Worm (Caenorhabditis elegans) whole organism, L4 larva: Measurements from ENCODE around the gene srx-104.

ENCODE experiments used
- F10B5.3 ChIP-seq: sonication (generic microtip); optimal IDR thresholded peaks from 2 replicates; lab custom pipeline; 2016; ENCODE audit warnings: mild to moderate bottlenecking, missing genetic modification characterization, missing compliant biosample characterization
- F26F4.8 ChIP-seq: fragments of 200-800 bp; sonication (Bioruptor generic); conservative IDR thresholded peaks from 2 replicates; pipeline ENCODE4 v1.3.6; 2022; ENCODE audit warnings: missing genetic modification characterization, missing compliant biosample characterization
- F37D6.2 ChIP-seq: sonication (generic microtip); optimal IDR thresholded peaks from 2 replicates; lab custom pipeline; 2016; ENCODE audit warnings: mild to moderate bottlenecking, missing genetic modification characterization, missing compliant biosample characterization
- F44E2.7 ChIP-seq: fragments of 200-800 bp; sonication (Bioruptor generic); IDR thresholded peaks from 2 replicates; pipeline ENCODE4 v2.1.2; 2022; ENCODE audit warnings: missing genetic modification characterization, missing compliant biosample characterization
- Y48G9A.11 ChIP-seq: fragments of 200-800 bp; sonication (Bioruptor generic); IDR thresholded peaks from 2 replicates; pipeline ENCODE4 v1.3.6; 2022; ENCODE audit warnings: missing genetic modification reagents, missing genetic modification characterization, missing compliant biosample characterization
- Y75B8A.6 ChIP-seq: fragments of 200-800 bp; sonication (Bioruptor generic); IDR thresholded peaks from 2 replicates; pipeline ENCODE4 v1.3.6; 2022; ENCODE audit warnings: missing genetic modification reagents, missing genetic modification characterization, missing compliant biosample characterization
- ZK546.5 ChIP-seq, 2 experiments: sonication (generic microtip); optimal IDR thresholded peaks; 2 replicates each; lab custom pipeline; 2017; ENCODE audit warnings: missing biosample characterization in 2 of 2, missing genetic modification characterization in 2 of 2
- aha-1 ChIP-seq: fragments of 150-350 bp; peaks from one replicate; lab custom pipeline; 2014; ENCODE audit warnings: missing biosample characterization, missing genetic modification characterization
- arid-1 ChIP-seq: fragments of 200-800 bp; sonication (Bioruptor generic); conservative IDR thresholded peaks from 2 replicates; pipeline ENCODE4 v1.3.6; 2022; ENCODE audit warnings: missing genetic modification reagents, missing genetic modification characterization, missing compliant biosample characterization
- attf-4 ChIP-seq: sonication (generic microtip); optimal IDR thresholded peaks from 3 replicates; lab custom pipeline; 2017; ENCODE audit warnings: missing biosample characterization, missing genetic modification characterization
- ceh-20 ChIP-seq: fragments of 200-800 bp; sonication (Bioruptor generic); IDR thresholded peaks from 2 replicates; pipeline ENCODE4 v1.3.6; 2022; ENCODE audit warnings: missing genetic modification reagents, missing genetic modification characterization, missing compliant biosample characterization
- ceh-62 ChIP-seq: sonication (generic microtip); optimal IDR thresholded peaks from 2 replicates; lab custom pipeline; 2017; ENCODE audit warnings: missing biosample characterization, missing genetic modification characterization
- ctbp-1 ChIP-seq: fragments of 200-800 bp; sonication (Bioruptor generic); IDR thresholded peaks from 2 replicates; pipeline ENCODE4 v1.3.6; 2022; ENCODE audit warnings: missing genetic modification reagents, missing genetic modification characterization, missing compliant biosample characterization
- daf-12 ChIP-seq: fragments of 150-350 bp; optimal IDR thresholded peaks from 2 replicates; lab custom pipeline; 2014; ENCODE audit warnings: missing biosample characterization, missing genetic modification reagents, missing genetic modification characterization
- daf-8 ChIP-seq: fragments of 200-800 bp; sonication (Bioruptor generic); IDR thresholded peaks from 2 replicates; pipeline ENCODE4 v1.3.6; 2022; ENCODE audit warnings: missing genetic modification characterization, missing compliant biosample characterization
- dpl-1 ChIP-seq: fragments of 150-350 bp; optimal IDR thresholded peaks from 2 replicates; lab custom pipeline; 2014; ENCODE audit warnings: missing biosample characterization, missing genetic modification reagents, missing genetic modification characterization
- egl-27 ChIP-seq: sonication (generic microtip); optimal IDR thresholded peaks from 3 replicates; lab custom pipeline; 2017; ENCODE audit warnings: missing biosample characterization, missing genetic modification reagents, missing genetic modification characterization
- egl-43 ChIP-seq: fragments of 200-800 bp; sonication (Bioruptor generic); IDR thresholded peaks from 2 replicates; pipeline ENCODE4 v1.3.6; 2022; ENCODE audit warnings: missing genetic modification reagents, missing genetic modification characterization, missing compliant biosample characterization
- jun-1 ChIP-seq: fragments of 150-350 bp; optimal IDR thresholded peaks from 2 replicates; lab custom pipeline; 2014; ENCODE audit warnings: missing biosample characterization, missing genetic modification reagents, missing genetic modification characterization
- lim-7 ChIP-seq: fragments of 200-800 bp; sonication (Bioruptor generic); IDR thresholded peaks from 2 replicates; pipeline ENCODE4 v1.3.6; 2022; ENCODE audit warnings: missing genetic modification characterization, missing compliant biosample characterization
- lin-1 ChIP-seq: fragments of 200-800 bp; sonication (Bioruptor generic); IDR thresholded peaks from 2 replicates; pipeline ENCODE4 v1.3.6; 2022; ENCODE audit warnings: missing genetic modification reagents, missing genetic modification characterization, missing compliant biosample characterization
- lin-29 ChIP-seq: fragments of 200-800 bp; sonication (Bioruptor generic); IDR thresholded peaks from 2 replicates; pipeline ENCODE4 v1.3.6; 2022; ENCODE audit warnings: missing genetic modification reagents, missing genetic modification characterization, missing compliant biosample characterization
- lin-39 ChIP-seq: fragments of 150-350 bp; optimal IDR thresholded peaks from 2 replicates; lab custom pipeline; 2014; ENCODE audit warnings: missing biosample characterization, missing genetic modification reagents, missing genetic modification characterization
- lsy-2 ChIP-seq, 2 experiments: fragments of 150-350 bp in 1 of 2; sonication (generic microtip) in 1 of 2; optimal IDR thresholded peaks; 2 replicates each; lab custom pipeline; 2014 to 2017; ENCODE audit warnings: missing biosample characterization in 2 of 2, missing genetic modification characterization in 2 of 2
- nhr-111 ChIP-seq: fragments of 200-800 bp; sonication (Bioruptor generic); optimal IDR thresholded peaks from 2 replicates; lab custom pipeline; 2018; ENCODE audit warnings: mild to moderate bottlenecking, missing genetic modification characterization, missing compliant biosample characterization
- nhr-42 ChIP-seq: fragments of 200-800 bp; sonication (Bioruptor generic); IDR thresholded peaks from 2 replicates; pipeline ENCODE4 v1.3.6; 2022; ENCODE audit warnings: missing genetic modification characterization, missing compliant biosample characterization
- nhr-6 ChIP-seq: fragments of 150-350 bp; optimal IDR thresholded peaks from 2 replicates; lab custom pipeline; 2014; ENCODE audit warnings: missing biosample characterization, missing genetic modification characterization
- nhr-76 ChIP-seq: fragments of 150-350 bp; optimal IDR thresholded peaks from 2 replicates; lab custom pipeline; 2014; ENCODE audit warnings: missing biosample characterization, missing genetic modification characterization
- nhr-77 ChIP-seq: fragments of 150-350 bp; optimal IDR thresholded peaks from 2 replicates; lab custom pipeline; 2014; ENCODE audit warnings: missing biosample characterization, missing genetic modification characterization
- pha-4 ChIP-seq, 2 experiments: fragments of 150-350 bp in 1 of 2; fragments of 200-800 bp in 1 of 2; sonication (Bioruptor generic) in 1 of 2; IDR thresholded peaks in 1 of 2; optimal IDR thresholded peaks in 1 of 2; 2 replicates each; pipeline versions ENCODE4 v1.3.6 to Lab custom; 2014 to 2022; ENCODE audit warnings: missing genetic modification characterization in 2 of 2, missing genetic modification reagents in 2 of 2, missing biosample characterization in 1 of 2, missing compliant biosample characterization in 1 of 2
- pqm-1 ChIP-seq: sonication (generic microtip); optimal IDR thresholded peaks from 2 replicates; lab custom pipeline; 2017; ENCODE audit warnings: missing biosample characterization, missing genetic modification characterization
- rbr-2 ChIP-seq: sonication (generic microtip); optimal IDR thresholded peaks from 2 replicates; lab custom pipeline; 2016; ENCODE audit warnings: missing genotype, missing genetic modification characterization, missing compliant biosample characterization
- set-16 ChIP-seq: fragments of 200-800 bp; sonication (Bioruptor generic); IDR thresholded peaks from 2 replicates; pipeline ENCODE4 v1.3.6; 2022; ENCODE audit warnings: missing genetic modification reagents, missing genetic modification characterization, missing compliant biosample characterization
- snpc-1.2 ChIP-seq: fragments of 200-800 bp; sonication (Bioruptor generic); IDR thresholded peaks from 2 replicates; pipeline ENCODE4 v1.3.6; 2022; ENCODE audit warnings: missing genetic modification reagents, missing genetic modification characterization, missing compliant biosample characterization
- spr-1 ChIP-seq: sonication (generic microtip); optimal IDR thresholded peaks from 2 replicates; lab custom pipeline; 2016; ENCODE audit warnings: mild to moderate bottlenecking, missing genetic modification characterization, missing compliant biosample characterization
- spr-3 ChIP-seq: fragments of 200-800 bp; sonication (Bioruptor generic); optimal IDR thresholded peaks from 2 replicates; lab custom pipeline; 2018; ENCODE audit warnings: mild to moderate bottlenecking, missing genetic modification characterization, missing compliant biosample characterization
- unc-62 ChIP-seq, 3 experiments: fragments of 150-350 bp in 1 of 3; sonication (generic microtip); optimal IDR thresholded peaks in 2 of 3; peaks in 1 of 3; 1 replicate in 1 of 3; 2 replicates in 2 of 3; lab custom pipeline; 2014 to 2017; ENCODE audit warnings: missing biosample characterization in 3 of 3, missing genetic modification characterization in 3 of 3, missing genetic modification reagents in 3 of 3, missing genotype in 1 of 3
- vab-7 ChIP-seq: fragments of 200-800 bp; sonication (Bioruptor generic); IDR thresholded peaks from 2 replicates; pipeline ENCODE4 v1.3.6; 2022; ENCODE audit warnings: missing genetic modification reagents, missing genetic modification characterization, missing compliant biosample characterization
- ztf-7 ChIP-seq: fragments of 150-350 bp; optimal IDR thresholded peaks from 2 replicates; lab custom pipeline; 2014; ENCODE audit warnings: missing biosample characterization, missing genetic modification characterization

srx-104 gene

DNA sequence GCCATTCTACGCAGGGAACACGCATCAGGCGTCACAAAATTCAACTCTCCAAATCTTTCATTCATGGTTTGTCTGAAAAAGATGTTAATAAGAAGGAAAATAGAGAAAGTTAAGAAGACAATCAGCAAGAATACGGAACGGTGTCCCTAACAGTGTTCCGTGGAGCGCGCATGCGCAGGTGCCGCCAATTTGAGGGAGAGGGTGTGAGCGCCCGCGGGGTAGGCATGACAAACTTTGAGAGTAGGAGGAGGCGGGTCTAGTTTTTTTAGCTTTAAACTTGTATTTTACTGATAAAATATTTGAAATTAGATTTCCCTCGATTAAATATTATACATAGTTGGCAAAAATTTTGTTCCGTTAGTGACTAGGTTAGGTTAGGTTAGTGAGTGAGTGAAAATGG lies 19.1 kb downstream of the srx-104 start:
- TF ChIP-seq ztf-7 (tag; lab: Kevin White, UChicago) = no peak
- TF ChIP-seq ctbp-1 = no peak
- no peak for TF ChIP-seq lsy-2 (tag; optimal IDR thresholded peaks at IDR 0.05; lab: Kevin White, UChicago)
- no peak for TF ChIP-seq ceh-20 (GFP tag; lab: Robert Waterston, UW)
- TF ChIP-seq spr-3 (GFP tag; lab: Kevin White, UChicago) = no peak
- TF ChIP-seq F37D6.2 = no peak
- no peak for TF ChIP-seq lin-39 (tag; lab: Kevin White, UChicago)
- TF ChIP-seq lim-7 (GFP tag; lab: Robert Waterston, UW) = no peak
- no peak for TF ChIP-seq pha-4 (GFP tag; IDR thresholded peaks at IDR 0.05; lab: Robert Waterston, UW)
- no peak for TF ChIP-seq pha-4 (tag; optimal IDR thresholded peaks at IDR 0.05; lab: Kevin White, UChicago)
- no peak for TF ChIP-seq nhr-76
- no peak for TF ChIP-seq egl-27 (tag; lab: Kevin White, UChicago)
- TF ChIP-seq F44E2.7 (GFP tag; lab: Robert Waterston, UW) = no peak
- no peak for TF ChIP-seq pqm-1 (tag; lab: Kevin White, UChicago)
- no peak for TF ChIP-seq daf-12 (tag; lab: Kevin White, UChicago)
- TF ChIP-seq aha-1 (tag; lab: Kevin White, UChicago) = no peak
- no peak for TF ChIP-seq nhr-111
- TF ChIP-seq arid-1 (GFP tag; lab: Robert Waterston, UW) = no peak
- TF ChIP-seq, all 104 proteins: peak for 0

DNA sequence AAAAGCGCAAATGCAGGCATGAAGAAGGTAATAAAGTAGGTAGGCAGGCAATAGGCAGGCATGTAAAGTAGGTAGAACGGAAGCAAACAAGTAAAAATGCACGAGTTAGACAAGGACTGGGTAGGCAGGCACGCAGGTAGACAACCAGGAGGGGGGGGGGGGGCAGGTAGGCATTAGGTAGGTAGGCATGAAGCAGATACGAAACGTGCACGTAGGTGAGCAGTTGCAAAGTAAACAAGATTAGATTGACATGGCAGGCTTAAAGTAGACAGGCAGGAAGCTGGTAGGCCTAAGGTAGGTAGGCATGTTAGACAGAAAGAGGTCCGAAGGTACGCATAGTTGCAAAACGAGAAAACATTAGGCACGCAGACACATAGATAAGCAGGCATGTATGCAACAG lies 20.5 kb downstream of the srx-104 start:
- TF ChIP-seq lin-1 (GFP tag; lab: Robert Waterston, UW) (no peak), unc-62 (GFP tag; optimal IDR thresholded peaks at IDR 0.05 in 1 of 2; lab: Kevin White, UChicago) (peak in 1 of 2 experiments; percentile 92), unc-62 (tag; optimal IDR thresholded peaks at IDR 0.05; lab: Kevin White, UChicago) (no peak)

DNA sequence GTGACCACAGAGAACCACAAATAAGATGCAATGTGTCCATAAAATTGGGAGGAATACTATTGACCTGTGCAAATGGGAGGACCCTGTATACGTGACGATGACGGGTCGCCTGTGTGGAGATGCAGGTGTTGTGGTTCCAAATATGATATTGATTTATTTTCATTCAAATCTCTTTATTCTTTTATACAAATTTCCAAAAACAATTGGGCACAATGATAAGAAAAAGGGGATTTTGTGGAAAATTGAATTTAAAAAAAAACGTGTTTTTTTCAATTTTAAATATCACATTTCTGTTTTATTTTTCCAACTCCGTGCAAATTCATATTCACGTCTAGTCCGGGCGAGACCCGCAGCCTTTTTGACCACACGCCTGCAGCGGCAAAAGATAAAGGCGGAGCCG lies 24.3 kb downstream of the srx-104 start, which contains the start of gene F19B10.2:
Gene F19B10.2, plus strand, starts transcription at position 301 of the 400 bp plus-strand sequence.
- TF ChIP-seq F26F4.8 (GFP tag; lab: Robert Waterston, UW) = no peak
- no peak for TF ChIP-seq daf-8 (GFP tag; lab: Robert Waterston, UW)
- TF ChIP-seq jun-1 = no peak
- TF ChIP-seq ceh-62 (tag; lab: Kevin White, UChicago) = no peak
- no peak for TF ChIP-seq attf-4 (tag; lab: Kevin White, UChicago)
- TF ChIP-seq spr-1 (tag; lab: Kevin White, UChicago) = no peak
- no peak for TF ChIP-seq vab-7 (GFP tag; lab: Robert Waterston, UW)
- no peak for TF ChIP-seq Y75B8A.6 (GFP tag; lab: Robert Waterston, UW)
- no peak for TF ChIP-seq egl-43
- no peak for TF ChIP-seq set-16 (GFP tag; lab: Robert Waterston, UW)
- TF ChIP-seq Y48G9A.11 (GFP tag; lab: Robert Waterston, UW) = no peak
- no peak for TF ChIP-seq rbr-2 (tag; lab: Kevin White, UChicago)
- no peak for TF ChIP-seq dpl-1 (GFP tag; lab: Kevin White, UChicago)
- no peak for TF ChIP-seq nhr-6 (tag; lab: Kevin White, UChicago)
- no peak for TF ChIP-seq F10B5.3 (tag; lab: Kevin White, UChicago)
- no peak for TF ChIP-seq snpc-1.2 (GFP tag; lab: Robert Waterston, UW)
- TF ChIP-seq ZK546.5 (tag; optimal IDR thresholded peaks at IDR 0.05; lab: Kevin White, UChicago) = no peak

DNA sequence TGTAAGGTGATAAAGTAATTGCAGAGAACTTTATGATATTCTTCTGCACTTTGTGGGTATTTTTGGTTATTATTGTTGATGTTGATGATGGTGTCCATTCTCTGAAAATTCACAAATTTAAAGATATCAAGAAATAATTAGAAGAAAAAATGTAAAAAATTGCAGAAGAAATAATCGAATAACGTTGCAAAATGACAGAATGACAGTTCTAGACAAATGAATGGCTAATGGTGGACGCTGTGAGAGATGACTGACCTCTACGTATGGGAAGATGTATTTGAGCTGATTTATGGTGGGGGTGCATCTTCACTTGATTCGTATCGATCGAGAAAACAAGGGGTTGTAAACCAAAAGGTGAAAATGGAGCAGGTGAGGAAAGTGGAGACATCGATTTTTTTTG lies 26.0 kb downstream of the srx-104 start, which contains the start of gene sea-1:
Gene sea-1, minus strand, starts transcription at position 101 of the 400 bp plus-strand sequence.
- TF ChIP-seq pha-4 (GFP tag; IDR thresholded peaks at IDR 0.05; lab: Robert Waterston, UW) (no peak), pha-4 (tag; optimal IDR thresholded peaks at IDR 0.05; lab: Kevin White, UChicago) (no peak), set-16 (GFP tag; lab: Robert Waterston, UW) (no peak), ceh-20 (GFP tag; lab: Robert Waterston, UW) (no peak), lin-29 (GFP tag; lab: Robert Waterston, UW) (no peak), ceh-62 (tag; lab: Kevin White, UChicago) (no peak), nhr-42 (GFP tag; lab: Robert Waterston, UW) (no peak), Y75B8A.6 (GFP tag; lab: Robert Waterston, UW) (no peak), nhr-77 (tag; lab: Kevin White, UChicago) (no peak)
- TF ChIP-seq, all 104 proteins: peak for 0
